Worm (Caenorhabditis elegans): Measurements from ENCODE around the gene F40G9.15.
A peak's percentile ranks its signal among the peaks of the same experiment; 100 is the strongest.

F40G9.15 gene

DNA sequence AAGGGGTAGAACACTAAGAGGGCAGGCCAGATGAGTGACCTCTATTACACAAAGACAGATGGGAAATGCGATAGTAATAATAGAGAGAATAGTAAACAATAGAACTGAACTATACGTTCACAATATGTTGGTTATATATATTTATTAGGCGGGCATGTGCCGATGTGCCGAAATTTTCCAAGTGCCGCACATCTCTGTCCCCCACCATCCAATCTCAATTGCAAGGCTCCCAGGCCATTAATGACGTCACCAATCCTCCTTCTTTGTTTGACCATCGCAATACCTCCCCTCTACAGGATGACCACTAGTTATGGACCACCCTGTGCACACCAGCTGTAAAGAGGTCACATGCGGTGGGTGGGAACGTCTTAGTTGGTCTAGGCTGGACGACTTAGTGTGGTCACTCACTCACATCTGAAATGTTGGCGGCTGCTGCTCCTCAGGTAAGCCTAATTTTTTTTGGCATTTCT lies 3.0 kb upstream of the F40G9.15 start, which contains the start of gene F40G9.6:
TSS of gene F40G9.6 (plus strand) at position 420 of the 470 bp plus-strand sequence.
- TF ChIP-seq T26A5.8 (tag; optimal IDR thresholded peaks at IDR 0.05), result no peak
- no peak for TF ChIP-seq ceh-100 (GFP tag; IDR thresholded peaks at IDR 0.05)
- TF ChIP-seq madf-8 (GFP tag; conservative IDR thresholded peaks at IDR 0.05), result no peak
- TF ChIP-seq egrh-3 (GFP tag; IDR thresholded peaks at IDR 0.05), result no peak
- no peak for TF ChIP-seq B0019.2 (GFP tag; conservative IDR thresholded peaks at IDR 0.05)
- no peak for TF ChIP-seq aptf-2 (GFP tag; conservative IDR thresholded peaks at IDR 0.05)
- no peak for TF ChIP-seq nfyb-1 (GFP tag; IDR thresholded peaks at IDR 0.05)
- no peak for TF ChIP-seq ccch-3 (GFP tag; optimal IDR thresholded peaks at IDR 0.05)
- no peak for TF ChIP-seq attf-5 (GFP tag; optimal IDR thresholded peaks at IDR 0.05)

DNA sequence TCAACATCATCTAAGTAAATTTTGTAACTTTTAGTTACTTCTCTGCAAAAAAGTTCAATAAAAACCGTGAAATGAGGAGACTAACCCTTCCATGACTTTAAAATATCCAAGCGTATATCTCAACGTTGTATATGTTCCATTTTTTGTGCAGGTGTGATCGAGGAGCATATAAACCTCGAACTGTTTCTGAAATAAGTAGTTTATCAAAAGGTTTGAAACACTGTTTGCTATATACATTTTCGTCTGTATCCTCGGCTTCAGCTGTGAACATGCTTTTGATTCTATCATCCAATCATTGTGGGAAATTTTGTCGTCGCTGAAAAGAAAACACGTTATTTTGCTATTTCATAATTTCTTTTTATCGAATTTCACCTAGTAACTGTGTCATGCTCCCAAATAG lies 1.2 kb upstream of the F40G9.15 start, which contains the start of gene F40G9.5:
TSS of gene F40G9.5 (plus strand) at position 301 of the 400 bp plus-strand sequence.
- TF ChIP-seq hlh-12 (tag; optimal IDR thresholded peaks at IDR 0.05) (no peak), chd-7 (tag; optimal IDR thresholded peaks at IDR 0.05) (no peak), ztf-26 (tag; optimal IDR thresholded peaks at IDR 0.05) (no peak), K12H6.12 (tag; optimal IDR thresholded peaks at IDR 0.05) (no peak), him-1 (tag; optimal IDR thresholded peaks at IDR 0.05) (no peak), F57C9.4 (tag; optimal IDR thresholded peaks at IDR 0.05) (no peak), B0336.3 (GFP tag; IDR thresholded peaks at IDR 0.05) (no peak)

DNA sequence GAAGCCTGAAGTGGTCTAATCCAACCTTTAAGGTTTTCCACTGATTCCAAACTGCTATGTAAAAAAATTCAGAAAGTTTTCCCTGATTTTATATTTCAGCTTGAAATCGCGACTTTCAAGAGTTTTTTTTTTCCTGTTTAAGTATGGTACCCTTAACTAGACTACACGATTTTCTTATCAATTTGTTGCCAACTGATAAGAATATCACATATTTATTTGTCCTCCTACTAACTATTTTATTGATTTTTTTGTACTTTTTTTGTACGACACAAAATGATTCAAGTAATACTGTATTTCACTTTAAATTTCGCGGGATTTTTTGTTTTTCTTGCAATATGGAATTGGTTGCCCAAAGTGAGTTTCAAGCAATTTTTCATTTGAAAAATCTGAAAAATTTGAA lies 892 bp downstream of the F40G9.15 start:
- no peak for TF ChIP-seq rec-8 (tag; optimal IDR thresholded peaks at IDR 0.05)
- no peak for TF ChIP-seq bed-1 (GFP tag; IDR thresholded peaks at IDR 0.05)
- no peak for TF ChIP-seq nhr-179 (tag; optimal IDR thresholded peaks at IDR 0.05)
- TF ChIP-seq ztf-28 (GFP tag; IDR thresholded peaks at IDR 0.05), result no peak
- TF ChIP-seq B0019.2 (GFP tag; conservative IDR thresholded peaks at IDR 0.05), result no peak
- no peak for TF ChIP-seq lag-1 (GFP tag; IDR thresholded peaks at IDR 0.05)
- TF ChIP-seq dox-1 (GFP tag; IDR thresholded peaks at IDR 0.05), result no peak
- TF ChIP-seq F52B5.7 (tag; optimal IDR thresholded peaks at IDR 0.05), result no peak
- no peak for TF ChIP-seq attf-3 (GFP tag; conservative IDR thresholded peaks at IDR 0.05)

DNA sequence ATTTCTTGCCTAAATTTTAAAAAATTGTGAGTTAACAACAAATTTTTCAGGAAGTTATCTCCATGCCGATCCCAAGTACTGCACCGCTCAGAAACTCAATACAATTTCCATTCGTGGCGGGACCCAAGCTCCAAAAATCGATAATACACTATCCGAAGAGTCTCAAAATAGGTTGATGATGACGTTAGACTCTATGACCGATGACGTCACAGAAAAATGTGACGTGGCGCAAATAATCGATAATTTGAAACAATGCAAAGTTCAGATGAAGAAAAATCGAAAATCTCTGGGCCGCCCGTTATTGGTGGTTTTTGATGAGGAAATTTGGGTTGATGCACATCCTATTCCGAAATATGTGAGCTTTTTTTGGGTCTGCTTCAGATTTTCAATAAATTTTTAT lies 2.2 kb downstream of the F40G9.15 start:
- TF ChIP-seq gei-17 (GFP tag; optimal IDR thresholded peaks at IDR 0.05) (no peak), ceh-100 (GFP tag; IDR thresholded peaks at IDR 0.05) (no peak), ceh-91 (GFP tag; IDR thresholded peaks at IDR 0.05) (no peak), Y56A3A.18 (GFP tag; IDR thresholded peaks at IDR 0.05) (no peak), F33H1.4 (GFP tag; IDR thresholded peaks at IDR 0.05) (no peak), ets-4 (GFP tag; optimal IDR thresholded peaks at IDR 0.05) (no peak), hlh-12 (tag; optimal IDR thresholded peaks at IDR 0.05) (no peak), atf-7 (tag; optimal IDR thresholded peaks at IDR 0.05) (no peak), rcor-1 (GFP tag; IDR thresholded peaks at IDR 0.05) (no peak), K12H6.12 (tag; optimal IDR thresholded peaks at IDR 0.05) (no peak), lin-54 (GFP tag; optimal IDR thresholded peaks at IDR 0.05) (no peak)

DNA sequence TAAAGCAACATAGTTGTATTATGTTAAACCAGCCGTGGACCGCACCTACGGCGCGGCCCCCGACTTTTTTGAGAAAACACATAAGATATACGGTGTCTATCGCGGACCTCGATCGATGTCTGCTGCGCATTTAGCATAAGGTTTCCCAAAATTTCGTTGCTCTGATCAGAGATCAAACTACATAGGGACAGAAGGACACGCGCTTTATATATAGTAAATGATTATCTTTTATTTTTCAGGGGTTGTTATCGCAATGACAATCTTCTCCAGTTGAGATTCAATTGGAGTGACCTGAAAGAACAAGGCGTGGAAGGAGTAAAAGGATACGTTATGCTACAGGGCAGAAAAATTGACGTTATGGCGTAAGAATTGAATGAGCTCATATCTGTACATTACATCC lies 3.7 kb downstream of the F40G9.15 start:
- TF ChIP-seq D2030.7 (GFP tag; IDR thresholded peaks at IDR 0.05), result 0 out of 2 replicates have a peak, but pooled peaks have one; percentile 13
- TF ChIP-seq hmg-1.2 (GFP tag; IDR thresholded peaks at IDR 0.05), result peak; percentile 49
- peak; percentile 32 for TF ChIP-seq snpc-4 (GFP tag; optimal IDR thresholded peaks at IDR 0.05)
- TF ChIP-seq snpc-4 (tag; optimal IDR thresholded peaks at IDR 0.05), result peak in 2 of 4 experiments; percentile 87 to 90
- TF ChIP-seq attf-6 (GFP tag; IDR thresholded peaks at IDR 0.05), result peak; percentile 53; the same call in 1 of the 2 replicates
- TF ChIP-seq B0336.3 (GFP tag; IDR thresholded peaks at IDR 0.05), result 0 out of 2 replicates have a peak, but pooled peaks have one; percentile 31
- 0 out of 2 replicates have a peak, but pooled peaks have one; percentile 8 for TF ChIP-seq Y56A3A.18 (GFP tag; IDR thresholded peaks at IDR 0.05)
- peak; percentile 75 for TF ChIP-seq snpc-1.1 (tag; optimal IDR thresholded peaks at IDR 0.05; ENCODE audit: insufficient read depth)
- TF ChIP-seq pbrm-1 (GFP tag; IDR thresholded peaks at IDR 0.05), result 0 out of 2 replicates have a peak, but pooled peaks have one; percentile 32

Measured in whole organism, young adult.